Worm (Caenorhabditis elegans): ENCODE results near the gene mop-25.1.

mop-25.1 gene

DNA sequence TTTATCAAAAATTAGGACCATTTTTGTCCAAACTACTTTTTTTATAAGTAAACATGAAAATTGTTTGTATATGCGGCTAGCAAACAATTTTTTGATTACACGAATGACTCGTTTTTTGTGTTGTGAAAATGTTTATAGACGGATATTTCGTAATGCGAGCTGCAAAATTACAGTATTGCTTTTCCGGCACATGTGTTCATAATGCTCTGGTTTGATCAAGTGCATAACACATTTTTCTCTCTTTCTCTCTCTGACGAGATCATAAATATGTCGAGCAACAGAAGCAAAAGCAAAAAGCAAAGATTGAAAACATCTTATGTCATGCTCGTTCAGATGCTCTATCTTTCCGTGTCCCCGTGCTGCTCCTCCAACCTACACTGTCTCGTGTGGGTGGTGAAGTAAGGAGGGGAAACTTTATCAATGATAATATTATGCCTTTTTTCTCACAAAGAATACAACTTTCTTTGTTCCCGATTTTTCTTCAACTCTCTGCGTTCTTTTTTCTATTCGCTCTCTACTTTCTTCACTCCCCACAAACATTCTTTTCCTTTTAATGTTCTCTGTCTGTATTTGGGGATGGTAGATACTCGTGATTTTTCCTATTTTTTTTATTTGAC, 6.7 kb downstream of the mop-25.1 start (continued):
- no peak for TF ChIP-seq ZK546.5 (tag; optimal IDR thresholded peaks at IDR 0.05)
- peak; percentile 36 for TF ChIP-seq mep-1 (tag; optimal IDR thresholded peaks at IDR 0.05)
- TF ChIP-seq dpl-1 (GFP tag; optimal IDR thresholded peaks at IDR 0.05): no peak
- peak; percentile 64 for TF ChIP-seq nhr-48 (tag; optimal IDR thresholded peaks at IDR 0.05)
- TF ChIP-seq daf-8 (GFP tag; IDR thresholded peaks at IDR 0.05): no peak
- TF ChIP-seq aha-1 (tag): peak; percentile 93
- no peak for TF ChIP-seq mxl-3 (GFP tag; optimal IDR thresholded peaks at IDR 0.05)
- no peak for TF ChIP-seq tra-1 (GFP tag; IDR thresholded peaks at IDR 0.05)
- peak; percentile 98 for TF ChIP-seq nhr-28 (tag; optimal IDR thresholded peaks at IDR 0.05)
- TF ChIP-seq nhr-77 (tag; optimal IDR thresholded peaks at IDR 0.05): peak; percentile 83
- no peak for TF ChIP-seq sdz-12 (GFP tag; optimal IDR thresholded peaks at IDR 0.05)
- TF ChIP-seq arid-1 (GFP tag; conservative IDR thresholded peaks at IDR 0.05): no peak
- TF ChIP-seq cey-2 (tag; optimal IDR thresholded peaks at IDR 0.05; ENCODE audit: borderline replicate concordance, insufficient read depth): no peak
- no peak for TF ChIP-seq set-16 (GFP tag; IDR thresholded peaks at IDR 0.05)
- TF ChIP-seq nhr-102 (tag; optimal IDR thresholded peaks at IDR 0.05): no peak
- TF ChIP-seq fkh-10 (GFP tag; optimal IDR thresholded peaks at IDR 0.05): no peak
- TF ChIP-seq php-3 (GFP tag; IDR thresholded peaks at IDR 0.05): 0 out of 2 replicates have a peak, but pooled peaks have one; percentile 24
- TF ChIP-seq spr-1 (tag; optimal IDR thresholded peaks at IDR 0.05): no peak
- TF ChIP-seq spr-3 (GFP tag; optimal IDR thresholded peaks at IDR 0.05): no peak
- no peak for TF ChIP-seq dmd-8 (GFP tag; IDR thresholded peaks at IDR 0.05)
- TF ChIP-seq hmg-1.1 (GFP tag; IDR thresholded peaks at IDR 0.05): peak; percentile 23; the same call in 1 of the 2 replicates
- TF ChIP-seq snpc-4 (tag; optimal IDR thresholded peaks at IDR 0.05): no peak
- peak in 1 of 2 experiments; percentile 42 for TF ChIP-seq mdl-1 (tag; optimal IDR thresholded peaks at IDR 0.05)
- no peak for TF ChIP-seq unc-130 (GFP tag; optimal IDR thresholded peaks at IDR 0.05)
- no peak for TF ChIP-seq ceh-20 (GFP tag; IDR thresholded peaks at IDR 0.05)
- TF ChIP-seq dve-1 (tag; optimal IDR thresholded peaks at IDR 0.05; ENCODE audit: insufficient read depth): peak; percentile 83
- no peak for TF ChIP-seq ceh-62 (tag; optimal IDR thresholded peaks at IDR 0.05)
- TF ChIP-seq lin-1 (GFP tag; IDR thresholded peaks at IDR 0.05): 0 out of 2 replicates have a peak, but pooled peaks have one; percentile 31
- peak; percentile 86 for TF ChIP-seq hlh-11 (tag; optimal IDR thresholded peaks at IDR 0.05)
- no peak for TF ChIP-seq F49E8.2 (tag; optimal IDR thresholded peaks at IDR 0.05; ENCODE audit: borderline replicate concordance)
- TF ChIP-seq daf-16 (GFP tag; optimal IDR thresholded peaks at IDR 0.05): peak in 1 of 2 experiments; percentile 4
- peak; percentile 88 for TF ChIP-seq daf-16 (tag; optimal IDR thresholded peaks at IDR 0.05)
- TF ChIP-seq tag-97 (GFP tag; IDR thresholded peaks at IDR 0.05): no peak
- no peak for TF ChIP-seq rbr-2 (tag; optimal IDR thresholded peaks at IDR 0.05)
- TF ChIP-seq aly-2 (tag; optimal IDR thresholded peaks at IDR 0.05): no peak
- no peak for TF ChIP-seq F37D6.2 (tag; optimal IDR thresholded peaks at IDR 0.05)
- no peak for TF ChIP-seq saeg-2 (GFP tag; IDR thresholded peaks at IDR 0.05)
- TF ChIP-seq pha-4 (GFP tag; IDR thresholded peaks at IDR 0.05): no peak; the same call in 1 of the 2 replicates
- no peak for TF ChIP-seq pha-4 (tag; optimal IDR thresholded peaks at IDR 0.05)
- TF ChIP-seq ztf-7 (tag; optimal IDR thresholded peaks at IDR 0.05): no peak
- no peak for TF ChIP-seq zip-2 (tag; optimal IDR thresholded peaks at IDR 0.05)
- TF ChIP-seq Y5F2A.4 (GFP tag; optimal IDR thresholded peaks at IDR 0.05): no peak
- TF ChIP-seq nhr-11 (tag; optimal IDR thresholded peaks at IDR 0.05): no peak
- no peak for TF ChIP-seq F10B5.3 (tag; optimal IDR thresholded peaks at IDR 0.05)
- no peak for TF ChIP-seq lin-29 (GFP tag; IDR thresholded peaks at IDR 0.05)
- TF ChIP-seq fos-1 (tag; optimal IDR thresholded peaks at IDR 0.05): no peak
- no peak for TF ChIP-seq jun-1 (tag; optimal IDR thresholded peaks at IDR 0.05)
- TF ChIP-seq zag-1 (tag; optimal IDR thresholded peaks at IDR 0.05): no peak
- TF ChIP-seq ces-1 (GFP tag; optimal IDR thresholded peaks at IDR 0.05): no peak
- no peak for TF ChIP-seq nhr-76 (tag; optimal IDR thresholded peaks at IDR 0.05)
- no peak for TF ChIP-seq daf-12 (tag; optimal IDR thresholded peaks at IDR 0.05)
- no peak for TF ChIP-seq mxl-2 (GFP tag; conservative IDR thresholded peaks at IDR 0.05)

Data from whole organism, L4 larva.